Worm (Caenorhabditis elegans) whole organism, young adult: ENCODE data around the gene sri-72.

Source experiments
- snpc-1.3 ChIP-seq: sonication (generic microtip); optimal IDR thresholded peaks from 2 replicates; lab custom pipeline; 2017; ENCODE audit warnings: missing genetic modification characterization, mild to moderate bottlenecking, missing compliant biosample characterization, antibody characterized with exemption, moderate library complexity, missing genotype, missing genetic modification reagents; ENCODE audit not compliant: insufficient read depth
- snpc-4 ChIP-seq, 5 experiments: fragments of 150-350 bp in 1 of 5; sonication (generic microtip) in 4 of 5; optimal IDR thresholded peaks; 2 replicates each; lab custom pipeline; 2014 to 2018; ENCODE audit warnings: missing genetic modification characterization in 5 of 5, missing biosample characterization in 3 of 5, antibody characterized with exemption in 2 of 5, mild to moderate bottlenecking in 2 of 5, missing compliant biosample characterization in 2 of 5, missing genotype in 2 of 5, moderate library complexity in 2 of 5, missing genetic modification reagents in 1 of 5
- unc-62 ChIP-seq: fragments of 150-350 bp; optimal IDR thresholded peaks from 2 replicates; lab custom pipeline; 2014; ENCODE audit warnings: missing biosample characterization, missing genetic modification reagents, missing genetic modification characterization

DNA sequence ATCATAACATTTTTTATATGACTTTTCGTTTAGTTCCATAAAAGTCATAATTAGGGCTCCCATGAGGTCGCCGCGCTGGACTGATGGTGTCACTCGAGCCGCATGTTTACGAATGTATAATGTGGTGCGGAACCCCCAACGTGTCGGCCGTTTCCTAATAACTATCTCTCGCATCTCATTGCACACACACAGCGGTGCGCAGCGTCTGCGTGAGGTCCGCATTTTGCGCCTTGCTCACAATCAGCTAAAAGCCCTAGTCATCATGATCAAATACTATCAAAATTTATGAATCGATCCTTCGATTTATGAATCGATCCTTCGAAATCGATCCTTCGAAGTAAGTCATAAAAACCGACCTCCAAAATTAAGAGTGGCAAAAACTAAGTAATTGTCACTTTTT is 8.1 kb downstream of the sri-72 start, which contains the start of gene srx-7:
- TF ChIP-seq snpc-4 (GFP tag; optimal IDR thresholded peaks at IDR 0.05; lab: Kevin White, UChicago) (no peak), snpc-4 (tag; optimal IDR thresholded peaks at IDR 0.05; lab: Kevin White, UChicago) (peak in 1 of 4 experiments; percentile 65), snpc-1.3 (tag; lab: Kevin White, UChicago) (no peak), unc-62 (GFP tag; lab: Kevin White, UChicago) (no peak)
